Fruit fly (Drosophila melanogaster) whole organism, prepupa: ENCODE measurements around the gene CG3823.
A peak's percentile ranks its signal among the peaks of the same experiment; 100 is the strongest.

Experiments
- CG10631 ChIP-seq: fragments of 200-800 bp; sonication (Bioruptor generic); optimal IDR thresholded peaks from 2 replicates; lab custom pipeline; 2016; ENCODE audit warnings: missing biosample characterization, missing genetic modification characterization
- CG10669 ChIP-seq: fragments of 200-800 bp; sonication (Bioruptor generic); optimal IDR thresholded peaks from 3 replicates; lab custom pipeline; 2018; ENCODE audit warnings: missing biosample characterization, mild to moderate bottlenecking, missing genetic modification characterization, moderate library complexity
- CG11294 ChIP-seq: fragments of 200-800 bp; sonication (Bioruptor generic); IDR thresholded peaks from 2 replicates; pipeline ENCODE4 v1.3.6; 2022; ENCODE audit warnings: missing biosample characterization, missing genetic modification characterization
- CG11902 ChIP-seq: fragments of 200-800 bp; sonication (Bioruptor generic); optimal IDR thresholded peaks from 3 replicates; lab custom pipeline; 2016; ENCODE audit warnings: missing biosample characterization, missing genetic modification characterization
- CG15336 ChIP-seq: fragments of 200-800 bp; sonication (Bioruptor generic); IDR thresholded peaks from 2 replicates; pipeline ENCODE4 v1.3.6; 2022; ENCODE audit warnings: missing biosample characterization, missing genetic modification characterization
- CG1621 ChIP-seq: fragments of 200-800 bp; sonication (Bioruptor generic); optimal IDR thresholded peaks from 3 replicates; lab custom pipeline; 2018; ENCODE audit warnings: missing biosample characterization, mild to moderate bottlenecking, missing genetic modification characterization
- CG16779 ChIP-seq: fragments of 200-800 bp; sonication (Bioruptor generic); optimal IDR thresholded peaks from 3 replicates; lab custom pipeline; 2017; ENCODE audit warnings: missing biosample characterization, mild to moderate bottlenecking, missing genetic modification characterization
- CG3032 ChIP-seq: fragments of 200-800 bp; optimal IDR thresholded peaks from 2 replicates; lab custom pipeline; 2019; ENCODE audit warnings: missing biosample characterization, mild to moderate bottlenecking, missing genetic modification characterization, moderate library complexity
- CG31627 ChIP-seq: fragments of 200-800 bp; sonication (Bioruptor generic); optimal IDR thresholded peaks from 3 replicates; lab custom pipeline; 2016; ENCODE audit warnings: missing biosample characterization, missing genetic modification characterization
- CG32006 ChIP-seq: fragments of 200-800 bp; sonication (Bioruptor generic); optimal IDR thresholded peaks from 3 replicates; lab custom pipeline; 2017; ENCODE audit warnings: missing biosample characterization, mild to moderate bottlenecking, missing genetic modification characterization
- CG3919 ChIP-seq: fragments of 200-800 bp; sonication (Bioruptor generic); optimal IDR thresholded peaks from 3 replicates; lab custom pipeline; 2016; ENCODE audit warnings: missing biosample characterization, missing genetic modification characterization
- CG4318 ChIP-seq: fragments of 200-800 bp; sonication (Bioruptor generic); optimal IDR thresholded peaks from 3 replicates; lab custom pipeline; 2017; ENCODE audit warnings: missing biosample characterization, mild to moderate bottlenecking, missing genetic modification characterization
- CG6163 ChIP-seq: fragments of 200-800 bp; sonication (Bioruptor generic); IDR thresholded peaks from 3 replicates; pipeline ENCODE4 v1.3.6; 2022; ENCODE audit warnings: missing biosample characterization, missing genetic modification characterization
- CG6276 ChIP-seq: fragments of 200-800 bp; sonication (Bioruptor generic); optimal IDR thresholded peaks from 2 replicates; lab custom pipeline; 2017; ENCODE audit warnings: missing biosample characterization, mild to moderate bottlenecking, missing genetic modification characterization
- CG6854 ChIP-seq: fragments of 200-800 bp; sonication (Bioruptor generic); optimal IDR thresholded peaks from 2 replicates; lab custom pipeline; 2017; ENCODE audit warnings: missing biosample characterization, mild to moderate bottlenecking, missing genetic modification characterization
- CG7368 ChIP-seq: fragments of 200-800 bp; sonication (Bioruptor generic); optimal IDR thresholded peaks from 3 replicates; lab custom pipeline; 2016; ENCODE audit warnings: missing biosample characterization, missing genetic modification characterization
- CG8119 ChIP-seq: fragments of 200-800 bp; sonication (Bioruptor generic); IDR thresholded peaks from 3 replicates; pipeline ENCODE4 v1.3.6; 2022; ENCODE audit warnings: missing biosample characterization, missing genetic modification characterization
- CG8319 ChIP-seq: fragments of 200-800 bp; sonication (Bioruptor generic); optimal IDR thresholded peaks from 3 replicates; lab custom pipeline; 2016; ENCODE audit warnings: missing biosample characterization, missing genetic modification characterization
- CG8632 ChIP-seq: fragments of 200-800 bp; sonication (Bioruptor generic); optimal IDR thresholded peaks from 3 replicates; lab custom pipeline; 2016; ENCODE audit warnings: missing biosample characterization, missing genetic modification characterization
- Eip75B ChIP-seq: fragments of 200-800 bp; sonication (Bioruptor generic); optimal IDR thresholded peaks from 3 replicates; lab custom pipeline; 2016; ENCODE audit warnings: missing biosample characterization, missing genetic modification characterization
- Eip78C ChIP-seq: fragments of 200-800 bp; sonication (Bioruptor generic); peaks from one replicate; lab custom pipeline; 2016; ENCODE audit warnings: missing biosample characterization, missing genetic modification characterization
- Eip93F ChIP-seq: fragments of 200-800 bp; sonication (Bioruptor generic); optimal IDR thresholded peaks from 2 replicates; lab custom pipeline; 2016; ENCODE audit warnings: missing biosample characterization, mild to moderate bottlenecking, missing genetic modification characterization
- Ets96B ChIP-seq: fragments of 200-800 bp; optimal IDR thresholded peaks from 2 replicates; lab custom pipeline; 2019; ENCODE audit warnings: missing biosample characterization, mild to moderate bottlenecking, missing genetic modification characterization, moderate library complexity
- Hr38 ChIP-seq: sonication (Bioruptor generic); optimal IDR thresholded peaks from 2 replicates; lab custom pipeline; 2016; ENCODE audit warnings: missing biosample characterization, missing genetic modification characterization
- Hr39 ChIP-seq: fragments of 200-800 bp; sonication (Bioruptor generic); optimal IDR thresholded peaks from 2 replicates; lab custom pipeline; 2016; ENCODE audit warnings: missing biosample characterization, missing genetic modification characterization
- Hr4 ChIP-seq: fragments of 200-800 bp; sonication (Bioruptor generic); optimal IDR thresholded peaks from 3 replicates; lab custom pipeline; 2016; ENCODE audit warnings: missing biosample characterization, missing genetic modification characterization
- Lpt ChIP-seq: fragments of 200-800 bp; sonication (Bioruptor generic); optimal IDR thresholded peaks from 3 replicates; lab custom pipeline; 2016; ENCODE audit warnings: missing biosample characterization, missing genetic modification characterization
- Met ChIP-seq: fragments of 200-800 bp; sonication (Bioruptor generic); optimal IDR thresholded peaks from 3 replicates; lab custom pipeline; 2016; ENCODE audit warnings: missing biosample characterization, missing genetic modification characterization
- Smox ChIP-seq: fragments of 200-800 bp; sonication (Bioruptor generic); optimal IDR thresholded peaks from 3 replicates; lab custom pipeline; 2016; ENCODE audit warnings: missing biosample characterization, missing genetic modification characterization
- Sox102F ChIP-seq: fragments of 200-800 bp; sonication (Bioruptor generic); optimal IDR thresholded peaks from 2 replicates; lab custom pipeline; 2016; ENCODE audit warnings: missing biosample characterization, mild to moderate bottlenecking, missing genetic modification characterization
- Sox15 ChIP-seq: fragments of 200-800 bp; sonication (Bioruptor generic); optimal IDR thresholded peaks from 3 replicates; lab custom pipeline; 2016; ENCODE audit warnings: missing biosample characterization, missing genetic modification characterization
- cyc ChIP-seq: fragments of 200-800 bp; sonication (Bioruptor generic); optimal IDR thresholded peaks from 3 replicates; lab custom pipeline; 2016; ENCODE audit warnings: missing biosample characterization, missing genetic modification characterization
- dac ChIP-seq: fragments of 200-800 bp; sonication (Bioruptor generic); optimal IDR thresholded peaks from 2 replicates; lab custom pipeline; 2017; ENCODE audit warnings: missing biosample characterization, mild to moderate bottlenecking, missing genetic modification characterization
- dsx ChIP-seq: fragments of 200-800 bp; optimal IDR thresholded peaks from 3 replicates; lab custom pipeline; 2019; ENCODE audit warnings: missing biosample characterization, mild to moderate bottlenecking, missing genetic modification characterization, moderate library complexity; ENCODE audit not compliant: poor library complexity, severe bottlenecking
- eg ChIP-seq: fragments of 200-800 bp; sonication (Bioruptor generic); IDR thresholded peaks from 3 replicates; pipeline ENCODE4 v1.3.6; 2022; ENCODE audit warnings: missing biosample characterization, missing genetic modification characterization
- esn ChIP-seq: fragments of 200-800 bp; sonication (Bioruptor generic); optimal IDR thresholded peaks from 2 replicates; lab custom pipeline; 2016; ENCODE audit warnings: missing biosample characterization, mild to moderate bottlenecking, missing genetic modification characterization, moderate library complexity
- fd59A ChIP-seq: fragments of 200-800 bp; sonication (Bioruptor generic); optimal IDR thresholded peaks from 2 replicates; lab custom pipeline; 2017; ENCODE audit warnings: missing biosample characterization, mild to moderate bottlenecking, missing genetic modification characterization, missing genetic modification reagents
- fd85E ChIP-seq: fragments of 200-800 bp; sonication (Bioruptor generic); optimal IDR thresholded peaks from 3 replicates; lab custom pipeline; 2016; ENCODE audit warnings: missing biosample characterization, missing genetic modification characterization
- fkh ChIP-seq: fragments of 200-800 bp; sonication (Bioruptor generic); optimal IDR thresholded peaks from 3 replicates; lab custom pipeline; 2017; ENCODE audit warnings: missing biosample characterization, mild to moderate bottlenecking, missing genetic modification characterization, moderate library complexity
- lz ChIP-seq: fragments of 200-800 bp; sonication (Bioruptor generic); optimal IDR thresholded peaks from 3 replicates; lab custom pipeline; 2016; ENCODE audit warnings: missing biosample characterization, missing genetic modification characterization
- pdm3 ChIP-seq: fragments of 200-800 bp; sonication (Bioruptor generic); optimal IDR thresholded peaks from 3 replicates; lab custom pipeline; 2016; ENCODE audit warnings: missing biosample characterization, missing genetic modification characterization
- svp ChIP-seq: fragments of 200-800 bp; sonication (Bioruptor generic); peaks from one replicate; lab custom pipeline; 2016; ENCODE audit warnings: missing biosample characterization, missing genetic modification characterization
- topi ChIP-seq: fragments of 200-800 bp; sonication (Bioruptor generic); optimal IDR thresholded peaks from 3 replicates; lab custom pipeline; 2016; ENCODE audit warnings: missing biosample characterization, missing genetic modification characterization

The CG3823 gene

dm6 chrX:6305317-6305716, 1.5 kb downstream of the CG3823 start (continued):
- peak; percentile 51 for TF ChIP-seq Lpt (GFP tag; lab: Kevin White, UChicago)
- TF ChIP-seq CG3032 (tag; lab: Kevin White, UChicago): no peak
- TF ChIP-seq CG6163 (GFP tag; lab: Robert Waterston, UW): peak; percentile 26; the same call in 1 of the 3 replicates
- TF ChIP-seq Sox102F (GFP tag; lab: Kevin White, UChicago): peak; percentile 22
- TF ChIP-seq esn (GFP tag; lab: Kevin White, UChicago): peak; percentile 65
- no peak for TF ChIP-seq Ets96B (tag; lab: Kevin White, UChicago)
- no peak for TF ChIP-seq fkh (GFP tag; lab: Kevin White, UChicago)
- no peak for TF ChIP-seq CG7368 (GFP tag; lab: Kevin White, UChicago)
- TF ChIP-seq CG31627 (GFP tag; lab: Kevin White, UChicago): peak; percentile 26
- TF ChIP-seq fd59A (GFP tag; lab: Kevin White, UChicago): no peak
- no peak for TF ChIP-seq CG8119
- peak; percentile 70 for TF ChIP-seq svp

- TF ChIP-seq dsx (GFP tag; lab: Kevin White, UChicago): no peak
- no peak for TF ChIP-seq CG8319 (GFP tag; lab: Kevin White, UChicago)
- TF ChIP-seq pdm3 (GFP tag; lab: Kevin White, UChicago): peak; percentile 15
- TF ChIP-seq CG32006 (GFP tag; lab: Kevin White, UChicago): peak; percentile 32
- no peak for TF ChIP-seq cyc (GFP tag; lab: Kevin White, UChicago)
- no peak for TF ChIP-seq CG11294 (GFP tag; lab: Robert Waterston, UW)
- TF ChIP-seq CG3919 (GFP tag; lab: Kevin White, UChicago): peak; percentile 22
- TF ChIP-seq Hr39 (GFP tag; lab: Kevin White, UChicago): peak; percentile 3
- TF ChIP-seq CG11902 (GFP tag; lab: Kevin White, UChicago): no peak
- no peak for TF ChIP-seq Eip75B (GFP tag; lab: Kevin White, UChicago)
- no peak for TF ChIP-seq CG15336 (GFP tag; lab: Robert Waterston, UW)
- peak; percentile 0 for TF ChIP-seq Hr4 (GFP tag; lab: Kevin White, UChicago)
- no peak for TF ChIP-seq CG4318 (GFP tag; lab: Kevin White, UChicago)
- TF ChIP-seq CG6163 (GFP tag; lab: Robert Waterston, UW): 0 out of 3 replicates have a peak, but pooled peaks have one; percentile 44
- no peak for TF ChIP-seq CG6276
- no peak for TF ChIP-seq Smox
- TF ChIP-seq esn (GFP tag; lab: Kevin White, UChicago): peak; percentile 21
- no peak for TF ChIP-seq dac (GFP tag; lab: Kevin White, UChicago)
- peak; percentile 28 for TF ChIP-seq Met (GFP tag; lab: Kevin White, UChicago)
- TF ChIP-seq CG16779 (tag; lab: Kevin White, UChicago): no peak
- no peak for TF ChIP-seq fd85E
- no peak for TF ChIP-seq topi (GFP tag; lab: Kevin White, UChicago)
- peak; percentile 36; the same call in 1 of the 3 replicates for TF ChIP-seq eg (GFP tag; lab: Robert Waterston, UW)
- TF ChIP-seq Eip78C: peak; percentile 73
- no peak for TF ChIP-seq CG10631
- TF ChIP-seq fd59A (GFP tag; lab: Kevin White, UChicago): no peak
- TF ChIP-seq Sox15 (GFP tag; lab: Kevin White, UChicago): no peak
- TF ChIP-seq Hr38 (GFP tag; lab: Kevin White, UChicago): no peak
- TF ChIP-seq CG1621 (tag; lab: Kevin White, UChicago): no peak
- no peak for TF ChIP-seq lz (GFP tag; lab: Kevin White, UChicago)
- TF ChIP-seq CG8632 (GFP tag; lab: Kevin White, UChicago): no peak
- TF ChIP-seq CG7368 (GFP tag; lab: Kevin White, UChicago): no peak
- TF ChIP-seq CG3032 (tag; lab: Kevin White, UChicago): no peak
- no peak for TF ChIP-seq Lpt (GFP tag; lab: Kevin White, UChicago)
- peak; percentile 15 for TF ChIP-seq Sox102F (GFP tag; lab: Kevin White, UChicago)
- no peak for TF ChIP-seq CG10669 (GFP tag; lab: Kevin White, UChicago)
- TF ChIP-seq svp: peak; percentile 39
- no peak for TF ChIP-seq CG6854 (GFP tag; lab: Kevin White, UChicago)
- TF ChIP-seq Eip93F: no peak
Measured at dm6 chrX:6308852-6309251, 5.1 kb downstream of the CG3823 start, which contains the start of gene CG15894. Gene CG15894, plus strand, starts transcription at chrX:6309212.
